Worm (Caenorhabditis elegans): ENCODE data around the gene fbxb-55.

DNA sequence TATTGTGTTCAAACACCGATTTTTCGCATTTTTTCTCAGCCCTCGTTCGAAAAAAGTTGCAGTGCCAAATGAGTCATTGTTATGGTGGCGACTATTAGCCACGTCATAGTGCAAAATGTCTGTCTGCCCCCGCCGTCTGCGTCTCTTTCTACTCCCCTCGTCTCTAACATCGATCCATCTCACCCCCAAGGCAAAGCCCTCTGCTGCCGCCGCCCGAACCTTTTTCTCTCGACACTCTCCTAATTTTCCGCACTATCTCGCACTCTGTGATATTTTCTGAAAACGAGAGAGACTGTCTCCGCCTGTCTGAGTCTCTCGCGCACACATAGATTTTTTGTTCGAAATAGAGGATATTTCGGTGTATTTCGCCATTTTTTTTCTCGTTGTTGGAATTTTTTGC lies 24.5 kb downstream of the fbxb-55 start:
- TF ChIP-seq mdl-1 (tag; optimal IDR thresholded peaks at IDR 0.05) (peak in 1 of 2 experiments; percentile 58), aly-2 (tag; optimal IDR thresholded peaks at IDR 0.05) (no peak), unc-55 (GFP tag; optimal IDR thresholded peaks at IDR 0.05) (peak; percentile 84), zag-1 (tag; optimal IDR thresholded peaks at IDR 0.05) (peak; percentile 54), mbf-1 (tag; optimal IDR thresholded peaks at IDR 0.05) (no peak), R02D3.7 (tag; optimal IDR thresholded peaks at IDR 0.05) (no peak), nhr-25 (tag; optimal IDR thresholded peaks at IDR 0.05) (peak; percentile 51)
